Worm (Caenorhabditis elegans) whole organism, mixed stage, embryonic: Measurements from ENCODE around the gene srx-14.
A peak's percentile ranks its signal among the peaks of the same experiment; 100 is the strongest.

Experiments used
- M03D4.4 ChIP-seq: sonication (generic microtip); optimal IDR thresholded peaks from 2 replicates; lab custom pipeline; 2017; ENCODE audit warnings: mild to moderate bottlenecking, missing genetic modification characterization, missing compliant biosample characterization
- bed-3 ChIP-seq: fragments of 200-800 bp; sonication (Bioruptor generic); optimal IDR thresholded peaks from 3 replicates; lab custom pipeline; 2018; ENCODE audit warnings: mild to moderate bottlenecking, missing genetic modification characterization, moderate library complexity, missing compliant biosample characterization
- blmp-1 ChIP-seq: fragments of 150-350 bp; optimal IDR thresholded peaks from 2 replicates; lab custom pipeline; 2014; ENCODE audit warnings: missing biosample characterization, missing genetic modification characterization
- ceh-43 ChIP-seq: fragments of 200-800 bp; sonication (Bioruptor generic); optimal IDR thresholded peaks from 2 replicates; lab custom pipeline; 2018; ENCODE audit warnings: mild to moderate bottlenecking, missing genetic modification characterization, moderate library complexity, missing compliant biosample characterization
- ceh-83 ChIP-seq: fragments of 200-800 bp; sonication (Bioruptor generic); optimal IDR thresholded peaks from 2 replicates; lab custom pipeline; 2018; ENCODE audit warnings: mild to moderate bottlenecking, missing genetic modification characterization, missing compliant biosample characterization
- ces-1 ChIP-seq: fragments of 150-350 bp; optimal IDR thresholded peaks from 2 replicates; lab custom pipeline; 2014; ENCODE audit warnings: missing biosample characterization, missing genetic modification reagents, missing genetic modification characterization
- cnd-1 ChIP-seq: fragments of 200-800 bp; sonication (Bioruptor generic); optimal IDR thresholded peaks from 2 replicates; lab custom pipeline; 2018; ENCODE audit warnings: mild to moderate bottlenecking, missing genetic modification characterization, missing compliant biosample characterization
- drap-1 ChIP-seq: fragments of 200-800 bp; sonication (Bioruptor generic); optimal IDR thresholded peaks from 3 replicates; lab custom pipeline; 2018; ENCODE audit warnings: mild to moderate bottlenecking, missing genetic modification characterization, missing compliant biosample characterization
- elt-1 ChIP-seq: sonication (generic microtip); optimal IDR thresholded peaks from 2 replicates; lab custom pipeline; 2017; ENCODE audit warnings: missing genetic modification characterization, mild to moderate bottlenecking, missing compliant biosample characterization, antibody characterized with exemption, moderate library complexity, borderline replicate concordance; ENCODE audit not compliant: insufficient read depth
- elt-3 ChIP-seq: fragments of 150-350 bp; optimal IDR thresholded peaks from 2 replicates; lab custom pipeline; 2014; ENCODE audit warnings: missing biosample characterization, missing genetic modification characterization
- flh-1 ChIP-seq: fragments of 200-800 bp; sonication (Bioruptor generic); optimal IDR thresholded peaks from 2 replicates; lab custom pipeline; 2018; ENCODE audit warnings: mild to moderate bottlenecking, missing genetic modification characterization, moderate library complexity, missing compliant biosample characterization
- ham-2 ChIP-seq: fragments of 200-800 bp; sonication (Bioruptor generic); optimal IDR thresholded peaks from 2 replicates; lab custom pipeline; 2018; ENCODE audit warnings: mild to moderate bottlenecking, missing genetic modification characterization, missing compliant biosample characterization
- hlh-1 ChIP-seq: fragments of 150-350 bp; optimal IDR thresholded peaks from 2 replicates; lab custom pipeline; 2014; ENCODE audit warnings: missing biosample characterization, missing genetic modification reagents, missing genetic modification characterization
- lin-13 ChIP-seq: fragments of 150-350 bp; optimal IDR thresholded peaks from 2 replicates; lab custom pipeline; 2014; ENCODE audit warnings: missing biosample characterization, missing genetic modification characterization
- lin-32 ChIP-seq: fragments of 200-800 bp; sonication (Bioruptor generic); optimal IDR thresholded peaks from 2 replicates; lab custom pipeline; 2018; ENCODE audit warnings: mild to moderate bottlenecking, missing genetic modification characterization, missing compliant biosample characterization
- lsy-2 ChIP-seq: fragments of 150-350 bp; optimal IDR thresholded peaks from 2 replicates; lab custom pipeline; 2014; ENCODE audit warnings: missing biosample characterization, missing genetic modification characterization
- mab-5 ChIP-seq: fragments of 150-350 bp; optimal IDR thresholded peaks from 2 replicates; lab custom pipeline; 2014; ENCODE audit warnings: missing biosample characterization, missing genetic modification characterization
- mep-1 ChIP-seq: fragments of 150-350 bp; optimal IDR thresholded peaks from 2 replicates; lab custom pipeline; 2017; ENCODE audit warnings: missing biosample characterization, missing genetic modification reagents, missing genetic modification characterization, inconsistent platforms
- mls-2 ChIP-seq: sonication (generic microtip); optimal IDR thresholded peaks from 2 replicates; lab custom pipeline; 2016; ENCODE audit warnings: mild to moderate bottlenecking, missing genetic modification characterization, moderate library complexity, missing compliant biosample characterization
- nhr-12 ChIP-seq: fragments of 150-350 bp; optimal IDR thresholded peaks from 2 replicates; lab custom pipeline; 2014; ENCODE audit warnings: missing biosample characterization, missing genetic modification characterization
- nhr-237 ChIP-seq: fragments of 150-350 bp; optimal IDR thresholded peaks from 2 replicates; lab custom pipeline; 2014; ENCODE audit warnings: missing biosample characterization, missing genetic modification characterization
- nhr-28 ChIP-seq: fragments of 150-350 bp; optimal IDR thresholded peaks from 2 replicates; lab custom pipeline; 2014; ENCODE audit warnings: missing biosample characterization, missing genetic modification characterization
- pha-4 ChIP-seq: fragments of 150-350 bp; optimal IDR thresholded peaks from 2 replicates; lab custom pipeline; 2018; ENCODE audit warnings: missing biosample characterization, missing genetic modification reagents, missing genetic modification characterization
- sem-2 ChIP-seq: fragments of 200-800 bp; sonication (Bioruptor generic); optimal IDR thresholded peaks from 2 replicates; lab custom pipeline; 2018; ENCODE audit warnings: mild to moderate bottlenecking, missing genetic modification characterization, missing compliant biosample characterization
- sptf-1 ChIP-seq: sonication (generic microtip); optimal IDR thresholded peaks from 2 replicates; lab custom pipeline; 2017; ENCODE audit warnings: mild to moderate bottlenecking, missing genetic modification characterization, moderate library complexity, missing compliant biosample characterization
- tbx-8 ChIP-seq: fragments of 200-800 bp; sonication (Bioruptor generic); optimal IDR thresholded peaks from 2 replicates; lab custom pipeline; 2018; ENCODE audit warnings: mild to moderate bottlenecking, missing genetic modification characterization, moderate library complexity, missing compliant biosample characterization
- unc-120 ChIP-seq: sonication (generic microtip); optimal IDR thresholded peaks from 2 replicates; lab custom pipeline; 2017; ENCODE audit warnings: missing genetic modification characterization, missing compliant biosample characterization; ENCODE audit not compliant: poor library complexity, severe bottlenecking
- unc-39 ChIP-seq: fragments of 150-350 bp; optimal IDR thresholded peaks from 2 replicates; lab custom pipeline; 2014; ENCODE audit warnings: missing biosample characterization, missing genetic modification characterization
- zip-8 ChIP-seq: fragments of 150-350 bp; optimal IDR thresholded peaks from 2 replicates; lab custom pipeline; 2014; ENCODE audit warnings: missing biosample characterization, missing genetic modification characterization
- ztf-11 ChIP-seq: fragments of 150-350 bp; optimal IDR thresholded peaks from 2 replicates; lab custom pipeline; 2014; ENCODE audit warnings: missing biosample characterization, missing genetic modification characterization

Gene srx-14

DNA sequence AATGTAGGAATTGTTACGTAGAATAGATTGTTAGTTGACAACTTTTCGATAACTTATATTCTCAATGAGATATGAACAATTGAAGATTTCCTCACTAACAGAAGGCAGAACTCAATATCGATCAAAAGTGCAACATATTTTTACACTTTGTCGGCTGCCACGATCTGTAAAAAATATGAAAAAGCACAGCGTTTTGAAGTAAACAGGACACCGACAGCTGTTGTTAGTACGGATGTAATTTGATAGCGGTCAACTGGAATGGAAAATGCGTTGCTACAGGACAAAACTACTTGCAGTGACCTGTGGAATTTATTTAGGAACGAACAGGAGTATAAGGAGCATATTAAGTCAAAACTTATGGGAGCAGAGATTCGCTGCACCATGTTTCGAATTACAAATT lies 7.5 kb downstream of the srx-14 start:
- TF ChIP-seq hlh-1 (tag; lab: Kevin White, UChicago) (peak; percentile 83), zip-8 (tag; lab: Kevin White, UChicago) (no peak)

DNA sequence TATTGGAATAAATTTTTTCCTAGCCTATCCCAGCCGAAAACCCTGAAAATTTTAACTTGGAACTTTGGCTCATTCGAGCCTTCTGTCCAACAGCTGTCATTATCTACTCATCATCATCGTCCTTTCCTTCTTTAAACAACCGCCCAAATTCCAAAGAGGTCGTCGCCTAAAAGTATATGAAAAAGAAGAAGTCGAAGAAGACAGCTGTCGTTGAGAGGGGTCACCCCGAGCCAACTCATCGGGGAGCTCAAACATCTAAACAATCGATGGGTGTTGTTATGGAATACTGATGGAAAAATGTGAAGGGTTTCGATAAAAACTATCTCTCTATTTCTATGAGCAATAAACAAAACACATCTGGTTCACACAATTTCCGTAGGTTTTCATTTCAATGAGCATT lies 8.4 kb downstream of the srx-14 start:
- peak; percentile 33 for TF ChIP-seq unc-120 (tag; lab: Kevin White, UChicago)
- TF ChIP-seq lin-13 (tag; lab: Kevin White, UChicago), result no peak
- TF ChIP-seq hlh-1 (tag; lab: Kevin White, UChicago), result peak; percentile 95
- TF ChIP-seq elt-1 (tag; lab: Kevin White, UChicago), result no peak
- no peak for TF ChIP-seq ceh-43

DNA sequence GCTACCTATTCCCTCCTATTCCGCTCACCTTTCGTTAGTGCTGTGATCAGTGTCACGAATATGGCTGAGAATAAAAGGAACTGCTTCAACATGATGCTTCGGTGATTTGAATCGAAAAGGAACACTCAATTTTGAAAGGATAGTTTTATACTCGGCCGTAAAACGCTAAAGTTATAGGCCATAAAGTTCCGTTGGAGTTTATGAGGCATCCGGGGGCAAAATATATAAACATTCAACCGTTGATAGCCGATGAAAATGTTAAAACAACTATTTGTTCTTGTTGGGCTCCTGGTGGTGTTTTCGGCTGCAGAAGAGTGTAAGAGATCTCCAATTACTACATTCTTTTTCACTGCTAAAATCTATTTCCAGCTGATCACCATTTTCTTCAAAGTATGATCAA lies 9.0 kb downstream of the srx-14 start, which contains the start of the genes C44B12.9 and C44B12.3:
Gene C44B12.9 (minus strand): TSS at position 101 of the 400 bp plus-strand sequence.
Gene C44B12.3 (plus strand): TSS at position 249 of the 400 bp plus-strand sequence.
- TF ChIP-seq lin-13 (tag; lab: Kevin White, UChicago) (no peak), lin-32 (no peak), mls-2 (tag; lab: Kevin White, UChicago) (no peak), elt-3 (tag; lab: Kevin White, UChicago) (no peak), elt-1 (tag; lab: Kevin White, UChicago) (no peak), sptf-1 (tag; lab: Kevin White, UChicago) (no peak), unc-39 (tag; lab: Kevin White, UChicago) (no peak), sem-2 (GFP tag; lab: Kevin White, UChicago) (no peak), mep-1 (tag; lab: Kevin White, UChicago) (no peak), ces-1 (GFP tag; lab: Kevin White, UChicago) (no peak), tbx-8 (GFP tag; lab: Kevin White, UChicago) (no peak), zip-8 (tag; lab: Kevin White, UChicago) (no peak), M03D4.4 (tag; lab: Kevin White, UChicago) (no peak), nhr-12 (tag; lab: Kevin White, UChicago) (no peak), unc-120 (tag; lab: Kevin White, UChicago) (no peak), drap-1 (GFP tag; lab: Kevin White, UChicago) (no peak), ztf-11 (tag; lab: Kevin White, UChicago) (no peak)

DNA sequence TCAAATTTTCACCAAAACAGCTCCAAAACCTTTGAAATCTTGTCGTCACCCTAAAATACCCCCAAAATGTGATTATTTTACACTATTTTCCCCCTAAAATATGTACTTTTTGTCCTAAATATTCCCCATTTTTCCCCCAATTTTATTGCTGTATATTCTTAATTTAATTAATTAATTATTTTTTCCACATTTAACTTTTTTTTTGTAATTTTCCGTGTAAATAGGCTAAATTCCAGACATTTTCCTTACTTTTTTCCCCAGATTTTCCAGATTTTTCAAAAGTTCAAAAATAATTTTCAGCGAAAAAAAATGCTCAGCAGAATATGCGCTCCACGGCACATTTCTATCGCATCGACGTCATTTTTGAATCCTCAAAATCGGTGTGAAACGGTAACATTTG lies 16.4 kb downstream of the srx-14 start, which contains the start of gene cox-18:
Gene cox-18 (plus strand): TSS at position 301 of the 400 bp plus-strand sequence.
- TF ChIP-seq unc-39 (tag; lab: Kevin White, UChicago) (no peak), ztf-11 (tag; lab: Kevin White, UChicago) (no peak), blmp-1 (tag; lab: Kevin White, UChicago) (no peak), cnd-1 (tag; lab: Kevin White, UChicago) (no peak), zip-8 (tag; lab: Kevin White, UChicago) (no peak), bed-3 (GFP tag; lab: Kevin White, UChicago) (no peak), nhr-28 (tag; lab: Kevin White, UChicago) (no peak), ces-1 (GFP tag; lab: Kevin White, UChicago) (no peak), elt-1 (tag; lab: Kevin White, UChicago) (no peak), ceh-83 (GFP tag; lab: Kevin White, UChicago) (no peak), nhr-237 (tag; lab: Kevin White, UChicago) (no peak)

DNA sequence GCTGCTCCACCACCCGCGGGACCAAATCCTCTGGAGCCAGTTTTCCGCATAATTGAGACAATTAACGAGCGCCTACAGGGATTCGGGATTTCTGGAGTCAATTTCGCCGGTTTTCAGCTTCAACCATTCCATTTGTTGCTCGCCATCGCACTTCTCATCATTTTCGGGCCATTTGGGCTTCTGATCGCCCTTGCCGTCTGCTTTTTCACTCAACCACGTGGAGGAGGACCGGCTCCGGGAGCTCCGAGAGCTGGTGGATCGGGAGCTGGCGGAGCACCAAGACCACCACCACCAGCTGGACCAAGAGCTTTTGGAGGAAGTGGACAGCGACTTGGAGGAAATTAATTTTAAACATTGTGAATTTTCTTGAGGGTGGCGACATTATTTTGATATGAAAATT lies 17.4 kb downstream of the srx-14 start:
- TF ChIP-seq tbx-8 (GFP tag; lab: Kevin White, UChicago) (no peak), ztf-11 (tag; lab: Kevin White, UChicago) (no peak), nhr-12 (tag; lab: Kevin White, UChicago) (no peak), blmp-1 (tag; lab: Kevin White, UChicago) (no peak), bed-3 (GFP tag; lab: Kevin White, UChicago) (no peak), flh-1 (no peak), M03D4.4 (tag; lab: Kevin White, UChicago) (no peak), unc-120 (tag; lab: Kevin White, UChicago) (no peak), sem-2 (GFP tag; lab: Kevin White, UChicago) (no peak), nhr-28 (tag; lab: Kevin White, UChicago) (no peak), mep-1 (tag; lab: Kevin White, UChicago) (no peak), pha-4 (tag; lab: Kevin White, UChicago) (no peak), ceh-43 (no peak), nhr-237 (tag; lab: Kevin White, UChicago) (no peak), mab-5 (tag; lab: Kevin White, UChicago) (no peak), ham-2 (GFP tag; lab: Kevin White, UChicago) (no peak), lsy-2 (tag; lab: Kevin White, UChicago) (no peak), drap-1 (GFP tag; lab: Kevin White, UChicago) (no peak)
